Worm (Caenorhabditis elegans) whole organism, L2 larva: ENCODE measurements around the gene Y102E9.6.

Source experiments
- C34F6.9 ChIP-seq: fragments of 150-350 bp; optimal IDR thresholded peaks from 2 replicates; lab custom pipeline; 2014; ENCODE audit warnings: missing biosample characterization, missing genetic modification characterization
- ZK546.5 ChIP-seq: sonication (generic microtip); optimal IDR thresholded peaks from 2 replicates; lab custom pipeline; 2017; ENCODE audit warnings: missing biosample characterization, missing genetic modification characterization
- aly-2 ChIP-seq: fragments of 150-350 bp; optimal IDR thresholded peaks from 2 replicates; lab custom pipeline; 2014; ENCODE audit warnings: missing biosample characterization, missing genetic modification characterization
- ama-1 ChIP-seq: fragments of 150-350 bp; optimal IDR thresholded peaks from 2 replicates; lab custom pipeline; 2018; ENCODE audit warnings: inconsistent platforms
- crh-2 ChIP-seq: sonication (generic microtip); optimal IDR thresholded peaks from 2 replicates; lab custom pipeline; 2017; ENCODE audit warnings: missing biosample characterization, missing genetic modification characterization
- elt-1 ChIP-seq: fragments of 150-350 bp; optimal IDR thresholded peaks from 2 replicates; lab custom pipeline; 2014; ENCODE audit warnings: missing biosample characterization, missing genetic modification characterization
- fos-1 ChIP-seq: fragments of 150-350 bp; optimal IDR thresholded peaks from 2 replicates; lab custom pipeline; 2014; ENCODE audit warnings: missing biosample characterization, missing genetic modification characterization
- gmeb-1 ChIP-seq: fragments of 150-350 bp; optimal IDR thresholded peaks from 2 replicates; lab custom pipeline; 2014; ENCODE audit warnings: missing biosample characterization, missing genetic modification characterization
- lsy-2 ChIP-seq, 2 experiments: fragments of 150-350 bp in 1 of 2; sonication (generic microtip) in 1 of 2; optimal IDR thresholded peaks; 2 replicates each; lab custom pipeline; 2014 to 2017; ENCODE audit warnings: missing biosample characterization in 2 of 2, missing genetic modification characterization in 2 of 2
- mbf-1 ChIP-seq: sonication (generic microtip); optimal IDR thresholded peaks from 2 replicates; lab custom pipeline; 2017; ENCODE audit warnings: missing biosample characterization, missing genetic modification characterization
- mdl-1 ChIP-seq, 2 experiments: fragments of 150-350 bp in 1 of 2; sonication (generic microtip) in 1 of 2; optimal IDR thresholded peaks; 2 replicates each; lab custom pipeline; 2017; ENCODE audit warnings: missing biosample characterization in 2 of 2, missing genetic modification characterization in 2 of 2
- nhr-23 ChIP-seq: fragments of 150-350 bp; optimal IDR thresholded peaks from 2 replicates; lab custom pipeline; 2014; ENCODE audit warnings: missing biosample characterization, missing genetic modification reagents, missing genetic modification characterization
- nhr-77 ChIP-seq: fragments of 150-350 bp; optimal IDR thresholded peaks from 2 replicates; lab custom pipeline; 2014; ENCODE audit warnings: missing biosample characterization, missing genetic modification characterization
- peb-1 ChIP-seq: fragments of 150-350 bp; optimal IDR thresholded peaks from 2 replicates; lab custom pipeline; 2014; ENCODE audit warnings: missing biosample characterization, missing genetic modification characterization
- skn-1 ChIP-seq: sonication (generic microtip); optimal IDR thresholded peaks from 2 replicates; lab custom pipeline; 2017; ENCODE audit warnings: missing biosample characterization, missing genetic modification characterization
- sma-9 ChIP-seq, 2 experiments: fragments of 150-350 bp in 1 of 2; sonication (generic microtip) in 1 of 2; optimal IDR thresholded peaks; 2 replicates each; lab custom pipeline; 2014 to 2016; ENCODE audit warnings: missing genetic modification characterization in 2 of 2, mild to moderate bottlenecking in 1 of 2, missing biosample characterization in 1 of 2, missing compliant biosample characterization in 1 of 2, missing genetic modification reagents in 1 of 2, moderate library complexity in 1 of 2
- zag-1 ChIP-seq: fragments of 150-350 bp; optimal IDR thresholded peaks from 2 replicates; lab custom pipeline; 2014; ENCODE audit warnings: missing biosample characterization, missing genetic modification characterization
- ztf-11 ChIP-seq: sonication (generic microtip); optimal IDR thresholded peaks from 2 replicates; lab custom pipeline; 2017; ENCODE audit warnings: missing biosample characterization, missing genetic modification characterization

Gene Y102E9.6

DNA sequence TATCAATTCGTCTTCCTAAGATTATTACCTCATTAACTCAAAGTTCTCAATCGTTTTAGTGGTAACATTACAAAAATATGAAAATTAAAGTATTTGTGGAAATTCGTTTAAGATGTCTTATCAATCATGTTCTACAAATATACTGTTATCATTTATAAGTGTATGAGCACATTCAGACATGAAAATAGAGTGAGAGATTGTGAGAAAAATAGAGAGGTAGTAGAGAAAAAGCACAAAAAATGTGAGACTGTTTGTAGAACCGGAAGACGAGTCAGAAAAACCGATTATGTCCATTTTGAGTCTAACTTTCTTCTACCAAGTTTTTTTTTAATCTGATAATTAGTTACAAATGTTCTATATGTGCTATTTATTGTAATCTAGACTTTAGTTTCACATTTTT lies 43.2 kb downstream of the Y102E9.6 start:
- no peak for TF ChIP-seq aly-2
- peak; percentile 11 for TF ChIP-seq crh-2 (tag; lab: Kevin White, UChicago)
- TF ChIP-seq sma-9 (GFP tag; optimal IDR thresholded peaks at IDR 0.05; lab: Kevin White, UChicago), result peak; percentile 5
- TF ChIP-seq sma-9 (tag; optimal IDR thresholded peaks at IDR 0.05; lab: Kevin White, UChicago), result no peak
- TF ChIP-seq skn-1 (tag; lab: Kevin White, UChicago), result peak; percentile 24
- TF ChIP-seq fos-1 (tag; lab: Kevin White, UChicago), result peak; percentile 93

ce11 chrIII:6690490-6690889 lies 46.0 kb downstream of the Y102E9.6 start:
- TF ChIP-seq mdl-1 (tag; optimal IDR thresholded peaks at IDR 0.05; lab: Kevin White, UChicago), result peak in 1 of 2 experiments; percentile 38
- no peak for TF ChIP-seq gmeb-1 (tag; lab: Kevin White, UChicago)
- peak; percentile 58 for TF ChIP-seq C34F6.9 (tag; lab: Kevin White, UChicago)
- no peak for TF ChIP-seq ztf-11 (tag; lab: Kevin White, UChicago)
- no peak for TF ChIP-seq skn-1 (tag; lab: Kevin White, UChicago)
- no peak for TF ChIP-seq nhr-23
- no peak for TF ChIP-seq zag-1 (tag; lab: Kevin White, UChicago)
- peak; percentile 18 for TF ChIP-seq sma-9 (GFP tag; optimal IDR thresholded peaks at IDR 0.05; lab: Kevin White, UChicago)
- no peak for TF ChIP-seq sma-9 (tag; optimal IDR thresholded peaks at IDR 0.05; lab: Kevin White, UChicago)
- peak; percentile 21 for TF ChIP-seq crh-2 (tag; lab: Kevin White, UChicago)
- no peak for TF ChIP-seq mbf-1
- no peak for TF ChIP-seq elt-1 (tag; lab: Kevin White, UChicago)
- peak in 1 of 2 experiments; percentile 45 for TF ChIP-seq lsy-2 (tag; optimal IDR thresholded peaks at IDR 0.05; lab: Kevin White, UChicago)
- no peak for TF ChIP-seq peb-1 (tag; lab: Kevin White, UChicago)
- no peak for TF ChIP-seq ZK546.5 (tag; lab: Kevin White, UChicago)
- TF ChIP-seq nhr-77 (tag; lab: Kevin White, UChicago), result no peak
- no peak for TF ChIP-seq ama-1 (lab: Kevin White, UChicago)
